Fruit fly (Drosophila melanogaster) whole organism, embryonic: Measurements from ENCODE around the gene Cyp4d20.
A peak's percentile ranks its signal among the peaks of the same experiment; 100 is the strongest.

Experiments used
- Asciz ChIP-seq: fragments of 200-800 bp; sonication (Bioruptor generic); optimal IDR thresholded peaks from 2 replicates; lab custom pipeline; 2017; ENCODE audit warnings: missing biosample characterization, mild to moderate bottlenecking, missing genetic modification characterization, missing genetic modification reagents
- Bteb2 ChIP-seq: fragments of 200-800 bp; sonication (Bioruptor generic); optimal IDR thresholded peaks from 2 replicates; lab custom pipeline; 2016; ENCODE audit warnings: missing biosample characterization, missing genetic modification characterization
- CG10959 ChIP-seq: fragments of 200-800 bp; sonication (Bioruptor generic); IDR thresholded peaks from 2 replicates; pipeline ENCODE4 v1.3.6; 2022; ENCODE audit warnings: missing biosample characterization, missing genetic modification characterization
- CG11504 ChIP-seq: fragments of 200-800 bp; sonication (Bioruptor generic); optimal IDR thresholded peaks from 3 replicates; lab custom pipeline; 2019; ENCODE audit warnings: missing biosample characterization, mild to moderate bottlenecking, missing genetic modification characterization, moderate library complexity
- CG13296 ChIP-seq: fragments of 200-800 bp; sonication (Bioruptor generic); optimal IDR thresholded peaks from 3 replicates; lab custom pipeline; 2018; ENCODE audit warnings: missing biosample characterization, mild to moderate bottlenecking, missing genetic modification characterization
- CG16815 ChIP-seq: fragments of 200-800 bp; sonication (Bioruptor generic); optimal IDR thresholded peaks from 3 replicates; lab custom pipeline; 2017; ENCODE audit warnings: missing biosample characterization, mild to moderate bottlenecking, missing genetic modification characterization
- CG17328 ChIP-seq: fragments of 200-800 bp; sonication (Bioruptor generic); IDR thresholded peaks from 2 replicates; pipeline ENCODE4 v1.3.6; 2022; ENCODE audit warnings: missing biosample characterization, missing genetic modification characterization
- CG18262 ChIP-seq: fragments of 200-800 bp; optimal IDR thresholded peaks from 3 replicates; lab custom pipeline; 2019; ENCODE audit warnings: missing biosample characterization, mild to moderate bottlenecking, missing genetic modification characterization, moderate library complexity
- CG2120 ChIP-seq: fragments of 200-800 bp; sonication (Bioruptor generic); optimal IDR thresholded peaks from 3 replicates; lab custom pipeline; 2016; ENCODE audit warnings: missing biosample characterization, missing genetic modification characterization
- CG2712 ChIP-seq: fragments of 200-800 bp; optimal IDR thresholded peaks from 3 replicates; lab custom pipeline; 2019; ENCODE audit warnings: missing biosample characterization, mild to moderate bottlenecking, missing genetic modification characterization, moderate library complexity
- CG2889 ChIP-seq: fragments of 200-800 bp; sonication (Bioruptor generic); IDR thresholded peaks from 3 replicates; pipeline ENCODE4 v1.3.6; 2022; ENCODE audit warnings: missing biosample characterization, missing genetic modification characterization
- CG30020 ChIP-seq: fragments of 200-800 bp; optimal IDR thresholded peaks from 2 replicates; lab custom pipeline; 2019; ENCODE audit warnings: missing biosample characterization, mild to moderate bottlenecking, missing genetic modification characterization, moderate library complexity
- CG32767 ChIP-seq: fragments of 200-800 bp; sonication (Bioruptor generic); IDR thresholded peaks from 2 replicates; pipeline ENCODE4 v1.3.6; 2022; ENCODE audit warnings: missing biosample characterization, missing genetic modification characterization
- CG34422 ChIP-seq: fragments of 200-800 bp; sonication (Bioruptor generic); IDR thresholded peaks from 3 replicates; pipeline ENCODE4 v1.3.6; 2022; ENCODE audit warnings: missing biosample characterization, missing genetic modification characterization
- CG3726 ChIP-seq: fragments of 200-800 bp; sonication (Bioruptor generic); IDR thresholded peaks from 3 replicates; pipeline ENCODE4, ENCODE4 v1.3.6; 2022; ENCODE audit warnings: missing biosample characterization, missing genetic modification characterization
- CG3838 ChIP-seq: fragments of 200-800 bp; sonication (Bioruptor generic); optimal IDR thresholded peaks from 3 replicates; lab custom pipeline; 2016; ENCODE audit warnings: missing biosample characterization, missing genetic modification characterization
- CG4282 ChIP-seq: fragments of 200-800 bp; sonication (Bioruptor generic); optimal IDR thresholded peaks from 2 replicates; lab custom pipeline; 2016; ENCODE audit warnings: missing biosample characterization, missing genetic modification characterization
- CG4360 ChIP-seq: fragments of 200-800 bp; sonication (Bioruptor generic); IDR thresholded peaks from 2 replicates; pipeline ENCODE4 v1.3.6; 2022; ENCODE audit warnings: missing biosample characterization, missing genetic modification characterization
- CG6272 ChIP-seq: fragments of 200-800 bp; sonication (Bioruptor generic); IDR thresholded peaks from 2 replicates; pipeline ENCODE4 v1.3.6; 2022; ENCODE audit warnings: missing biosample characterization, missing genetic modification characterization
- CG6654 ChIP-seq: fragments of 200-800 bp; sonication (Bioruptor generic); optimal IDR thresholded peaks from 2 replicates; lab custom pipeline; 2017; ENCODE audit warnings: missing biosample characterization, mild to moderate bottlenecking, missing genetic modification characterization
- CG6791 ChIP-seq: fragments of 200-800 bp; sonication (Bioruptor generic); IDR thresholded peaks from 3 replicates; pipeline ENCODE4 v1.3.6; 2022; ENCODE audit warnings: missing biosample characterization, missing genetic modification characterization; ENCODE audit not compliant: partially characterized antibody
- CG7928 ChIP-seq: fragments of 200-800 bp; sonication (Bioruptor generic); optimal IDR thresholded peaks from 2 replicates; lab custom pipeline; 2017; ENCODE audit warnings: missing biosample characterization, mild to moderate bottlenecking, missing genetic modification characterization
- CG8388 ChIP-seq: fragments of 200-800 bp; sonication (Bioruptor generic); optimal IDR thresholded peaks from 2 replicates; lab custom pipeline; 2019; ENCODE audit warnings: missing biosample characterization, mild to moderate bottlenecking, missing genetic modification characterization, moderate library complexity
- CG8944 ChIP-seq: fragments of 200-800 bp; sonication (Bioruptor generic); optimal IDR thresholded peaks from 3 replicates; lab custom pipeline; 2016; ENCODE audit warnings: missing biosample characterization, missing genetic modification characterization
- CG9215 ChIP-seq: fragments of 200-800 bp; sonication (Bioruptor generic); IDR thresholded peaks from 2 replicates; pipeline ENCODE4 v1.3.6; 2022; ENCODE audit warnings: missing biosample characterization, missing genetic modification characterization
- Dek ChIP-seq: fragments of 200-800 bp; sonication (Bioruptor generic); optimal IDR thresholded peaks from 3 replicates; lab custom pipeline; 2019; ENCODE audit warnings: missing biosample characterization, mild to moderate bottlenecking, missing genetic modification characterization, moderate library complexity
- Dfd ChIP-seq, 2 experiments: fragments of >200 bp; optimal IDR thresholded peaks; 2 replicates each; lab custom pipeline; 2017; ENCODE audit warnings: missing biosample characterization in 2 of 2, missing genetic modification characterization in 2 of 2
- Elba2 ChIP-seq: fragments of 200-800 bp; sonication (Bioruptor generic); optimal IDR thresholded peaks from 3 replicates; lab custom pipeline; 2016; ENCODE audit warnings: missing biosample characterization, missing genetic modification characterization
- Hmr ChIP-seq: fragments of 200-800 bp; sonication (Bioruptor generic); optimal IDR thresholded peaks from 3 replicates; lab custom pipeline; 2017; ENCODE audit warnings: mild to moderate bottlenecking, missing biosample characterization, missing genetic modification reagents, missing genetic modification characterization
- Rfx ChIP-seq: fragments of 200-800 bp; sonication (Bioruptor generic); IDR thresholded peaks from 2 replicates; pipeline ENCODE4 v1.3.6; 2022; ENCODE audit warnings: missing biosample characterization, missing genetic modification characterization
- Trl ChIP-seq, 3 experiments: fragments of >200 bp in 2 of 3; fragments of 200-800 bp in 1 of 3; sonication (Bioruptor generic) in 1 of 3; optimal IDR thresholded peaks; 2 replicates in 1 of 3; 3 replicates in 2 of 3; lab custom pipeline; 2016 to 2017; ENCODE audit warnings: missing biosample characterization in 1 of 3, missing genetic modification characterization in 1 of 3
- ac ChIP-seq: fragments of 200-800 bp; sonication (Bioruptor generic); optimal IDR thresholded peaks from 3 replicates; lab custom pipeline; 2017; ENCODE audit warnings: missing biosample characterization, mild to moderate bottlenecking, missing genetic modification characterization
- ase ChIP-seq: fragments of 200-800 bp; sonication (Bioruptor generic); IDR thresholded peaks from 3 replicates; pipeline ENCODE4 v1.3.6; 2022; ENCODE audit warnings: missing biosample characterization, missing genetic modification characterization
- az2 ChIP-seq: fragments of 200-800 bp; sonication (Bioruptor generic); optimal IDR thresholded peaks from 3 replicates; lab custom pipeline; 2016; ENCODE audit warnings: missing biosample characterization, missing genetic modification characterization
- bab2 ChIP-seq: fragments of 200-800 bp; sonication (Bioruptor generic); optimal IDR thresholded peaks from 2 replicates; lab custom pipeline; 2016; ENCODE audit warnings: missing biosample characterization, missing genetic modification characterization
- cg ChIP-seq: fragments of 200-800 bp; sonication (Bioruptor generic); optimal IDR thresholded peaks from 3 replicates; lab custom pipeline; 2019; ENCODE audit warnings: missing biosample characterization, mild to moderate bottlenecking, missing genetic modification characterization, moderate library complexity
- ci ChIP-seq: fragments of 200-800 bp; sonication (Bioruptor generic); IDR thresholded peaks from 3 replicates; pipeline ENCODE4 v1.3.6; 2022; ENCODE audit warnings: missing biosample characterization, missing genetic modification characterization
- da ChIP-seq: fragments of 200-800 bp; sonication (Bioruptor generic); optimal IDR thresholded peaks from 2 replicates; lab custom pipeline; 2016; ENCODE audit warnings: missing biosample characterization, missing genetic modification characterization
- gfzf ChIP-seq: fragments of 200-800 bp; sonication (Bioruptor generic); optimal IDR thresholded peaks from 2 replicates; lab custom pipeline; 2016; ENCODE audit warnings: missing biosample characterization, mild to moderate bottlenecking, missing genetic modification characterization, moderate library complexity
- lbe ChIP-seq: fragments of 200-800 bp; sonication (Bioruptor generic); optimal IDR thresholded peaks from 2 replicates; lab custom pipeline; 2016; ENCODE audit warnings: missing biosample characterization, mild to moderate bottlenecking, missing genetic modification characterization
- mirr ChIP-seq: fragments of 200-800 bp; sonication (Bioruptor generic); optimal IDR thresholded peaks from 3 replicates; lab custom pipeline; 2018; ENCODE audit warnings: missing biosample characterization, mild to moderate bottlenecking, missing genetic modification characterization
- pan ChIP-seq, 4 experiments: fragments of >200 bp in 3 of 4; fragments of 200-800 bp in 1 of 4; sonication (Bioruptor generic) in 1 of 4; optimal IDR thresholded peaks in 3 of 4; IDR thresholded peaks in 1 of 4; 2 replicates each; pipeline versions ENCODE4 v1.3.6 to Lab custom; 2017 to 2022; ENCODE audit warnings: missing biosample characterization in 2 of 4, missing genetic modification characterization in 2 of 4, mixed read lengths in 1 of 4
- row ChIP-seq: fragments of 200-800 bp; sonication (Bioruptor generic); IDR thresholded peaks from 3 replicates; pipeline ENCODE4 v1.3.6; 2022; ENCODE audit warnings: missing biosample characterization, missing genetic modification characterization
- shn ChIP-seq: fragments of 200-800 bp; sonication (Bioruptor generic); optimal IDR thresholded peaks from 3 replicates; lab custom pipeline; 2016; ENCODE audit warnings: missing biosample characterization, missing genetic modification characterization
- sqz ChIP-seq: fragments of 200-800 bp; sonication (Bioruptor generic); optimal IDR thresholded peaks from 3 replicates; lab custom pipeline; 2018; ENCODE audit warnings: missing biosample characterization, mild to moderate bottlenecking, missing genetic modification characterization
- stc ChIP-seq: fragments of 200-800 bp; sonication (Bioruptor generic); IDR thresholded peaks from 2 replicates; pipeline ENCODE4 v1.3.6; 2022; ENCODE audit warnings: missing biosample characterization, missing genetic modification characterization
- tio ChIP-seq: fragments of 200-800 bp; sonication (Bioruptor generic); optimal IDR thresholded peaks from 2 replicates; lab custom pipeline; 2017; ENCODE audit warnings: missing biosample characterization, missing genetic modification characterization, inconsistent platforms
- tup ChIP-seq: fragments of 200-800 bp; sonication (Bioruptor generic); optimal IDR thresholded peaks from 2 replicates; lab custom pipeline; 2016; ENCODE audit warnings: missing biosample characterization, mild to moderate bottlenecking, missing genetic modification characterization, moderate library complexity
- vvl ChIP-seq: fragments of 200-800 bp; sonication (Bioruptor generic); IDR thresholded peaks from 2 replicates; pipeline ENCODE4 v1.3.6; 2022; ENCODE audit warnings: missing biosample characterization, missing genetic modification characterization

Gene Cyp4d20

DNA sequence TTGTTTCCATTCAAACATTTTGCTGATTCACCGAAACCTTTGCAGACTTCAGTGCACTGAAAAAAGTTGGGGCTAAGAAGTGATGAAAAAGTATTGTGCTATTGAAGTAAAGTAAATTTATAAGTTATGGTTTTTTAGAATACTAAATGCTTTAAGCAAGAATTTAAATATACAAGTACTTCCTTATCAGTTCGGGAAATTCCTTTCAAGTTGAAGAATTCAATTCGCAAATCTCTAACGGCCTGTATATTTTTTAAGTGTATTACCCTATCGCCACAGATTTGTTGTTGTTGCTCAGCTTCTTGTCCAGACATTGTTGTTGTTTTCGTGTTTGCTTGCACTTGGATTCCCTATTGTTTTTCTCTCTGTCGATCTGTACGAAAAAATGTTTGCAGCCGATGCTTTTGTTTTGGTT lies 10.8 kb downstream of the Cyp4d20 start (continued):
- TF ChIP-seq ase (peak; percentile 72; the same call in 2 of the 3 replicates), CG17328 (GFP tag; lab: Robert Waterston, UW) (peak; percentile 58; the same call in 1 of the 2 replicates), CG32767 (GFP tag; lab: Robert Waterston, UW) (peak; percentile 56; the same call in 1 of the 2 replicates), pan (optimal IDR thresholded peaks at IDR 0.05; lab: Kevin White, UChicago) (no peak), pan (GFP tag; optimal IDR thresholded peaks at IDR 0.05 in 1 of 2, IDR thresholded peaks at IDR 0.05 in 1 of 2) (peak in 1 of 2 experiments; percentile 83), da (GFP tag; lab: Kevin White, UChicago) (peak; percentile 42), CG16815 (GFP tag; lab: Kevin White, UChicago) (peak; percentile 21), CG34422 (GFP tag; lab: Robert Waterston, UW) (0 out of 3 replicates have a peak, but pooled peaks have one; percentile 50), Elba2 (peak; percentile 43), CG3726 (GFP tag; lab: Robert Waterston, UW) (no peak), CG7928 (GFP tag; lab: Kevin White, UChicago) (no peak), row (GFP tag; lab: Robert Waterston, UW) (peak; percentile 71), CG2889 (GFP tag; lab: Robert Waterston, UW) (no peak), Dek (tag; lab: Kevin White, UChicago) (peak; percentile 8), CG4360 (GFP tag; lab: Robert Waterston, UW) (peak; percentile 87), CG2712 (peak; percentile 89), CG13296 (GFP tag; lab: Kevin White, UChicago) (peak; percentile 79), CG4282 (no peak), CG6272 (GFP tag; lab: Robert Waterston, UW) (no peak; the same call in 1 of the 2 replicates), shn (GFP tag; lab: Kevin White, UChicago) (no peak), CG30020 (peak; percentile 12), Asciz (GFP tag; lab: Kevin White, UChicago) (peak; percentile 87), cg (GFP tag; lab: Kevin White, UChicago) (no peak), ac (GFP tag; lab: Kevin White, UChicago) (peak; percentile 44), mirr (GFP tag; lab: Kevin White, UChicago) (no peak), Trl (optimal IDR thresholded peaks at IDR 0.05; lab: Kevin White, UChicago) (no peak), Trl (GFP tag; optimal IDR thresholded peaks at IDR 0.05; lab: Kevin White, UChicago) (peak; percentile 18), sqz (GFP tag; lab: Kevin White, UChicago) (peak; percentile 36), az2 (peak; percentile 67), gfzf (GFP tag; lab: Kevin White, UChicago) (no peak), Rfx (GFP tag; lab: Robert Waterston, UW) (peak; percentile 73), CG11504 (tag; lab: Kevin White, UChicago) (peak; percentile 89), CG6654 (GFP tag; lab: Kevin White, UChicago) (peak; percentile 36), CG10959 (GFP tag; lab: Robert Waterston, UW) (peak; percentile 57; the same call in 1 of the 2 replicates), bab2 (GFP tag; lab: Kevin White, UChicago) (peak; percentile 67), CG3838 (no peak), CG2120 (GFP tag; lab: Kevin White, UChicago) (peak; percentile 58), ci (GFP tag; lab: Robert Waterston, UW) (peak; percentile 49; the same call in 1 of the 3 replicates), Hmr (GFP tag; lab: Kevin White, UChicago) (peak; percentile 56)
- TF ChIP-seq, all 482 proteins: peak for 316

DNA sequence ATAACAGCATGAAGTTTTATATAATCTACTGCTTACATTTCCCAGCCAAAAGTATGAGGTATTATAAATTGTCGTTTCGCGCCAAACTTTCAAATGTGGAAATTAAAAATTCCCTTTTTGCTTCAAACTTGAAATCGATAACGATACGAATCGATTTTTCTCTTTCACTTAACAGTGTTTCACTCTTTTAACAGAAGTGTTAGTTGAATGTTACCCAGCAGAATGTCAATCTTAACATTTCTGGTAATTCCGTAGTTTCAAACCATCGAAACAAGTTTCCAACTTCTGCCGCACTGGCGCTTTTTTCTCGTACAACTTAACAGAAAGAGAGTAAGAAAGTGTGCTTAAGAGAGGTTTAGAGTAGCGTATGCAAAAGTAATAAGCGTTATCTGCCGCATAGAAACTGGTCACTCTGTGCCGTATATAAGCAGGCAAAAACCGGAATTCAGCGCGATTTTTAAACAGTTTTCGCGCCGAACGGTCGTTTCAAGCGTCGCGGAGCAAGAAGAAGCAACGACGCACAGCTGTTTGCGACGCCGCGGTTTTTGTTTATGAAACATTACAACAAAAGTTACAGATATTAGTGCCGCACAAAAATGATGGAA lies 11.7 kb downstream of the Cyp4d20 start:
- TF ChIP-seq CG4360 (GFP tag; lab: Robert Waterston, UW): peak; percentile 73
- TF ChIP-seq vvl (GFP tag; lab: Robert Waterston, UW): peak; percentile 86
- peak; percentile 25 for TF ChIP-seq CG18262 (tag; lab: Kevin White, UChicago)
- TF ChIP-seq Elba2: no peak
- peak; percentile 8 for TF ChIP-seq CG8944 (GFP tag; lab: Kevin White, UChicago)
- no peak for TF ChIP-seq tup (GFP tag; lab: Kevin White, UChicago)
- no peak for TF ChIP-seq tio (GFP tag; lab: Kevin White, UChicago)
- TF ChIP-seq CG9215 (GFP tag; lab: Robert Waterston, UW): no peak
- TF ChIP-seq CG6791 (GFP tag; lab: Robert Waterston, UW): peak; percentile 58; the same call in 2 of the 3 replicates
- peak; percentile 69 for TF ChIP-seq lbe
- TF ChIP-seq CG8388: no peak
- TF ChIP-seq Dfd (GFP tag; optimal IDR thresholded peaks at IDR 0.05; lab: Kevin White, UChicago): no peak
- no peak for TF ChIP-seq Bteb2
- no peak for TF ChIP-seq CG6272 (GFP tag; lab: Robert Waterston, UW)
- peak; percentile 55; the same call in 1 of the 2 replicates for TF ChIP-seq stc (GFP tag; lab: Robert Waterston, UW)
